Fruit fly (Drosophila melanogaster) whole organism, embryonic: ENCODE data around the gene Phb1.

Source experiments
- CG7786 ChIP-seq: fragments of 200-800 bp; sonication (Bioruptor generic); optimal IDR thresholded peaks from 2 replicates; lab custom pipeline; 2016; ENCODE audit warnings: missing biosample characterization, missing genetic modification characterization
- onecut ChIP-seq: fragments of 200-800 bp; sonication (Bioruptor generic); IDR thresholded peaks from 2 replicates; pipeline ENCODE4 v1.3.6; 2022; ENCODE audit warnings: missing biosample characterization, missing genetic modification characterization

- TF ChIP-seq CG7786 (GFP tag; lab: Kevin White, UChicago) (no peak), onecut (GFP tag; lab: Robert Waterston, UW) (no peak)
Measured at dm6 chr2L:19088895-19089294, 34.8 kb downstream of the Phb1 start.
